Worm (Caenorhabditis elegans): Measurements from ENCODE around the gene srlf-12.

DNA sequence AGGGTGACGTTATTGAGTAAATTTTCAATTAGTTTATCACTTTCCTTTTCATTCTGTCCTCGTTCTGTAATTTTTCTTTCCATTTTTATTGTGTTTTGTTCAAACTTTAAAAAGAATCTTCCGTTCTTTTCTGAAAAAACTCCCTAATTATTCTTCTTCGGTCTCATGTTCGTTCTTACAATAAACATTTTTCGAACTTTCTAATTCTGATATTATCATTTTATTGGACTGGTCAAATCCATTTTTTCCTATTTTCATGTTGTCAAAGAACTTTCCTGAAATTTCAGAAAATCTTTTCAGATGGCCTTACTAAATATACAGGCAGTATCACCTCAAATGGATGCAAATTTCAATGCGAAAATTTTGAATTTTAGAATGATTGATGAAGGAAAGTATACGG, 27.9 kb downstream of the srlf-12 start, which contains the start of gene nish-1:
- TF ChIP-seq him-1 (tag; optimal IDR thresholded peaks at IDR 0.05), result no peak
- TF ChIP-seq dao-5 (tag; optimal IDR thresholded peaks at IDR 0.05), result no peak
- TF ChIP-seq W03F9.2 (tag; optimal IDR thresholded peaks at IDR 0.05), result no peak

Data from whole organism, L4/young adult.